Fruit fly (Drosophila melanogaster) whole organism, embryonic: ENCODE measurements around the gene CG11951.

Experiments
- Atf3 ChIP-seq: fragments of 200-800 bp; sonication (Bioruptor generic); optimal IDR thresholded peaks from 3 replicates; lab custom pipeline; 2016; ENCODE audit warnings: missing biosample characterization, missing genetic modification characterization
- Awh ChIP-seq: fragments of 200-800 bp; sonication (Bioruptor generic); IDR thresholded peaks from 2 replicates; pipeline ENCODE4, ENCODE4 v1.3.6; 2022; ENCODE audit warnings: missing biosample characterization, missing genetic modification characterization
- Bdp1 ChIP-seq: fragments of 200-800 bp; sonication (Bioruptor generic); optimal IDR thresholded peaks from 3 replicates; lab custom pipeline; 2016; ENCODE audit warnings: missing biosample characterization, missing genetic modification characterization
- CG10462 ChIP-seq: fragments of 200-800 bp; sonication (Bioruptor generic); optimal IDR thresholded peaks from 2 replicates; lab custom pipeline; 2016; ENCODE audit warnings: missing biosample characterization, missing genetic modification characterization
- CG11093 ChIP-seq: fragments of 200-800 bp; sonication (Bioruptor generic); IDR thresholded peaks from 3 replicates; pipeline ENCODE4 v1.3.6; 2022; ENCODE audit warnings: missing biosample characterization, missing genetic modification characterization
- CG11560 ChIP-seq: fragments of 200-800 bp; sonication (Bioruptor generic); IDR thresholded peaks from 3 replicates; pipeline ENCODE4 v1.3.6; 2022; ENCODE audit warnings: missing biosample characterization, missing genetic modification characterization
- CG11696 ChIP-seq: fragments of 200-800 bp; sonication (Bioruptor generic); IDR thresholded peaks from 2 replicates; pipeline ENCODE4 v1.3.6; 2022; ENCODE audit warnings: missing biosample characterization, missing genetic modification characterization
- CG1647 ChIP-seq: fragments of 200-800 bp; sonication (Bioruptor generic); optimal IDR thresholded peaks from 3 replicates; lab custom pipeline; 2016; ENCODE audit warnings: missing biosample characterization, missing genetic modification characterization
- CG17912 ChIP-seq: fragments of 200-800 bp; sonication (Bioruptor generic); optimal IDR thresholded peaks from 2 replicates; lab custom pipeline; 2018; ENCODE audit warnings: missing biosample characterization, mild to moderate bottlenecking, missing genetic modification characterization
- CG2129 ChIP-seq: fragments of 200-800 bp; sonication (Bioruptor generic); IDR thresholded peaks from 2 replicates; pipeline ENCODE4 v1.3.6; 2022; ENCODE audit warnings: missing biosample characterization, missing genetic modification characterization; ENCODE audit not compliant: partially characterized antibody
- CG2875 ChIP-seq: fragments of 200-800 bp; sonication (Bioruptor generic); optimal IDR thresholded peaks from 2 replicates; lab custom pipeline; 2017; ENCODE audit warnings: missing biosample characterization, mild to moderate bottlenecking, missing genetic modification characterization, missing genetic modification reagents
- CG30020 ChIP-seq: fragments of 200-800 bp; optimal IDR thresholded peaks from 2 replicates; lab custom pipeline; 2019; ENCODE audit warnings: missing biosample characterization, mild to moderate bottlenecking, missing genetic modification characterization, moderate library complexity
- CG31365 ChIP-seq: fragments of 200-800 bp; sonication (Bioruptor generic); optimal IDR thresholded peaks from 2 replicates; lab custom pipeline; 2018; ENCODE audit warnings: missing biosample characterization, mild to moderate bottlenecking, missing genetic modification characterization
- CG3407 ChIP-seq: fragments of 200-800 bp; sonication (Bioruptor generic); optimal IDR thresholded peaks from 2 replicates; lab custom pipeline; 2018; ENCODE audit warnings: missing biosample characterization, mild to moderate bottlenecking, missing genetic modification characterization
- CG4730 ChIP-seq: fragments of 200-800 bp; sonication (Bioruptor generic); IDR thresholded peaks from 2 replicates; pipeline ENCODE4 v1.3.6; 2022; ENCODE audit warnings: missing biosample characterization, missing genetic modification characterization
- CG6175 ChIP-seq: fragments of 200-800 bp; sonication (Bioruptor generic); IDR thresholded peaks from 3 replicates; pipeline ENCODE4 v1.3.6; 2022; ENCODE audit warnings: missing biosample characterization, missing genetic modification characterization
- CG8281 ChIP-seq: fragments of 200-800 bp; sonication (Bioruptor generic); optimal IDR thresholded peaks from 2 replicates; lab custom pipeline; 2018; ENCODE audit warnings: missing biosample characterization, mild to moderate bottlenecking, missing genetic modification characterization, moderate library complexity
- CG8478 ChIP-seq: fragments of >200 bp; optimal IDR thresholded peaks from 2 replicates; lab custom pipeline; 2018
- CG9609 ChIP-seq: fragments of 200-800 bp; sonication (Bioruptor generic); optimal IDR thresholded peaks from 3 replicates; lab custom pipeline; 2016; ENCODE audit warnings: missing biosample characterization, missing genetic modification characterization
- D ChIP-seq, 2 experiments: fragments of 200-800 bp in 1 of 2; fragments of >200 bp in 1 of 2; sonication (Bioruptor generic) in 1 of 2; optimal IDR thresholded peaks; 2 replicates in 1 of 2; 3 replicates in 1 of 2; lab custom pipeline; 2017; ENCODE audit warnings: mild to moderate bottlenecking in 1 of 2, missing biosample characterization in 1 of 2, missing genetic modification characterization in 1 of 2, missing genetic modification reagents in 1 of 2
- Dek ChIP-seq: fragments of 200-800 bp; sonication (Bioruptor generic); optimal IDR thresholded peaks from 3 replicates; lab custom pipeline; 2019; ENCODE audit warnings: missing biosample characterization, mild to moderate bottlenecking, missing genetic modification characterization, moderate library complexity
- Dref ChIP-seq: fragments of 200-800 bp; sonication (Bioruptor generic); IDR thresholded peaks from 2 replicates; pipeline ENCODE4 v1.3.6; 2022; ENCODE audit warnings: missing biosample characterization, missing genetic modification characterization
- Fer1 ChIP-seq: fragments of 200-800 bp; sonication (Bioruptor generic); optimal IDR thresholded peaks from 2 replicates; lab custom pipeline; 2017; ENCODE audit warnings: missing biosample characterization, mild to moderate bottlenecking, missing genetic modification characterization
- Hr3 ChIP-seq: fragments of 200-800 bp; sonication (Bioruptor generic); optimal IDR thresholded peaks from 3 replicates; lab custom pipeline; 2016; ENCODE audit warnings: missing biosample characterization, missing genetic modification characterization
- Mes4 ChIP-seq: fragments of 200-800 bp; sonication (Bioruptor generic); optimal IDR thresholded peaks from 2 replicates; lab custom pipeline; 2016; ENCODE audit warnings: missing biosample characterization, missing genetic modification characterization
- Pdp1 ChIP-seq, 2 experiments: fragments of 200-800 bp; sonication (Bioruptor generic); optimal IDR thresholded peaks; 3 replicates each; lab custom pipeline; 2016; ENCODE audit warnings: missing biosample characterization in 2 of 2, missing genetic modification characterization in 2 of 2, mild to moderate bottlenecking in 1 of 2, moderate library complexity in 1 of 2
- Ravus ChIP-seq: fragments of 200-800 bp; sonication (Bioruptor generic); IDR thresholded peaks from 2 replicates; pipeline ENCODE4 v1.3.6; 2022; ENCODE audit warnings: missing biosample characterization, missing genetic modification characterization
- Ssrp ChIP-seq: fragments of 200-800 bp; sonication (Bioruptor generic); optimal IDR thresholded peaks from 2 replicates; lab custom pipeline; 2018; ENCODE audit warnings: missing biosample characterization, mild to moderate bottlenecking, missing genetic modification characterization, moderate library complexity
- Taf1 ChIP-seq: fragments of 200-800 bp; sonication (Bioruptor generic); IDR thresholded peaks from 2 replicates; pipeline ENCODE4 v1.3.6; 2022; ENCODE audit warnings: missing biosample characterization, missing genetic modification characterization
- Xrp1 ChIP-seq: fragments of 200-800 bp; sonication (Bioruptor generic); IDR thresholded peaks from 2 replicates; pipeline ENCODE4 v1.3.6; 2022; ENCODE audit warnings: missing biosample characterization, missing genetic modification characterization
- ara ChIP-seq: fragments of 200-800 bp; sonication (Bioruptor generic); IDR thresholded peaks from 2 replicates; pipeline ENCODE4 v1.3.6; 2022; ENCODE audit warnings: missing biosample characterization, missing genetic modification characterization
- bab2 ChIP-seq: fragments of 200-800 bp; sonication (Bioruptor generic); optimal IDR thresholded peaks from 2 replicates; lab custom pipeline; 2016; ENCODE audit warnings: missing biosample characterization, missing genetic modification characterization
- cad ChIP-seq: fragments of >200 bp; optimal IDR thresholded peaks from 2 replicates; lab custom pipeline; 2017; ENCODE audit warnings: missing biosample characterization, missing genetic modification characterization
- chm ChIP-seq: fragments of 200-800 bp; sonication (Bioruptor generic); IDR thresholded peaks from 2 replicates; pipeline ENCODE4 v1.3.6; 2022; ENCODE audit warnings: missing biosample characterization, missing genetic modification characterization
- corto ChIP-seq: fragments of 200-800 bp; sonication (Bioruptor generic); optimal IDR thresholded peaks from 2 replicates; lab custom pipeline; 2016; ENCODE audit warnings: missing biosample characterization, mild to moderate bottlenecking, missing genetic modification characterization, moderate library complexity
- crc ChIP-seq: fragments of 200-800 bp; sonication (Bioruptor generic); optimal IDR thresholded peaks from 2 replicates; lab custom pipeline; 2016; ENCODE audit warnings: missing biosample characterization, missing genetic modification characterization
- da ChIP-seq: fragments of 200-800 bp; sonication (Bioruptor generic); optimal IDR thresholded peaks from 2 replicates; lab custom pipeline; 2016; ENCODE audit warnings: missing biosample characterization, missing genetic modification characterization
- danr ChIP-seq: fragments of 200-800 bp; sonication (Bioruptor generic); IDR thresholded peaks from 2 replicates; pipeline ENCODE4 v1.3.6; 2022; ENCODE audit warnings: missing biosample characterization, missing genetic modification characterization
- esg ChIP-seq: fragments of 200-800 bp; sonication (Bioruptor generic); conservative IDR thresholded peaks from 2 replicates; pipeline ENCODE4 v1.3.6; 2022; ENCODE audit warnings: missing biosample characterization, missing genetic modification characterization
- fd102C ChIP-seq: fragments of 200-800 bp; sonication (Bioruptor generic); optimal IDR thresholded peaks from 2 replicates; lab custom pipeline; 2018; ENCODE audit warnings: missing biosample characterization, mild to moderate bottlenecking, missing genetic modification characterization, moderate library complexity
- gt ChIP-seq: fragments of 200-800 bp; sonication (Bioruptor generic); IDR thresholded peaks from 2 replicates; pipeline ENCODE4 v1.3.6; 2022; ENCODE audit warnings: missing biosample characterization, missing genetic modification characterization
- ind ChIP-seq: fragments of 200-800 bp; sonication (Bioruptor generic); optimal IDR thresholded peaks from 3 replicates; lab custom pipeline; 2016; ENCODE audit warnings: missing biosample characterization, missing genetic modification characterization
- lab ChIP-seq: fragments of 200-800 bp; sonication (Bioruptor generic); optimal IDR thresholded peaks from 3 replicates; lab custom pipeline; 2017; ENCODE audit warnings: missing biosample characterization, missing genetic modification characterization, mild to moderate bottlenecking, moderate library complexity, missing genetic modification reagents
- lilli ChIP-seq: fragments of 200-800 bp; sonication (Bioruptor generic); optimal IDR thresholded peaks from 3 replicates; lab custom pipeline; 2016; ENCODE audit warnings: missing biosample characterization, missing genetic modification characterization
- lov ChIP-seq, 2 experiments: fragments of 200-800 bp in 1 of 2; fragments of >200 bp in 1 of 2; sonication (Bioruptor generic) in 1 of 2; IDR thresholded peaks in 1 of 2; optimal IDR thresholded peaks in 1 of 2; 2 replicates in 1 of 2; 3 replicates in 1 of 2; pipeline versions ENCODE4 v1.3.6 to Lab custom; 2017 to 2022; ENCODE audit warnings: missing biosample characterization in 1 of 2, missing genetic modification characterization in 1 of 2
- nerfin-2 ChIP-seq: fragments of 200-800 bp; sonication (Bioruptor generic); IDR thresholded peaks from 2 replicates; pipeline ENCODE4 v1.3.6; 2022; ENCODE audit warnings: missing biosample characterization, missing genetic modification characterization; ENCODE audit not compliant: partially characterized antibody
- oc ChIP-seq: fragments of 200-800 bp; sonication (Bioruptor generic); optimal IDR thresholded peaks from 2 replicates; lab custom pipeline; 2018; ENCODE audit warnings: missing biosample characterization, mild to moderate bottlenecking, missing genetic modification characterization, moderate library complexity
- toy ChIP-seq: fragments of 200-800 bp; sonication (Bioruptor generic); IDR thresholded peaks from 2 replicates; pipeline ENCODE4 v1.3.6; 2022; ENCODE audit warnings: missing biosample characterization, missing genetic modification characterization
- trh ChIP-seq: fragments of 200-800 bp; sonication (Bioruptor generic); optimal IDR thresholded peaks from 2 replicates; lab custom pipeline; 2016; ENCODE audit warnings: missing biosample characterization, missing genetic modification characterization
- vvl ChIP-seq: fragments of 200-800 bp; sonication (Bioruptor generic); IDR thresholded peaks from 2 replicates; pipeline ENCODE4 v1.3.6; 2022; ENCODE audit warnings: missing biosample characterization, missing genetic modification characterization
- zen2 ChIP-seq: fragments of 200-800 bp; sonication (Bioruptor generic); IDR thresholded peaks from 3 replicates; pipeline ENCODE4 v1.3.6; 2022; ENCODE audit warnings: missing biosample characterization, missing genetic modification characterization; ENCODE audit not compliant: partially characterized antibody

Gene CG11951

DNA sequence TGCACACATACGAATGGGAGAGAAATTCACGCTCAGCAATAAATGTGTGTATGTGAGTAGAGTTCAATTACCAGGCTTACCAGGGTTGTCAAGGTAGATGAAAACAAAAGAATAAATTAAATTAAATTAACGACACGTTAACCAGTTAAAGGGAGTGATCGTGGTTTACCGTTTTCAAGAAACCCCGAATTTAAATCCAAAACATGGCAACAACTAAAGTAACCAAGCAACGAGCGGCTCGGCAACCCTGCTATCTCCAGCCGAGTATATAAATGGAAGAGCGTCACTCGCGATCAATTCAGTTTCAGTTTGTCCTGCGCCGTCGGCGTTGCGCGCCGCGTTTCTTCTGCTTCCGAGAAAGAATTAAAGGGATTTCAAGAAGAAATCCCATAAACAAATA, 24.3 kb downstream of the CG11951 start (continued):
- peak; percentile 99 for TF ChIP-seq crc (GFP tag; lab: Kevin White, UChicago)
- TF ChIP-seq CG2129 = no peak
- peak; percentile 99 for TF ChIP-seq CG9609 (GFP tag; lab: Kevin White, UChicago)
- peak; percentile 91 for TF ChIP-seq CG30020 (tag; lab: Kevin White, UChicago)
- peak; percentile 99 for TF ChIP-seq Mes4 (GFP tag; lab: Kevin White, UChicago)
- peak; percentile 98 for TF ChIP-seq CG11093 (GFP tag; lab: Robert Waterston, UW)
- peak; percentile 100 for TF ChIP-seq chm (GFP tag; lab: Robert Waterston, UW)
- TF ChIP-seq corto (GFP tag; lab: Kevin White, UChicago) = peak; percentile 100
- TF ChIP-seq toy = peak; percentile 98
- TF ChIP-seq ind (GFP tag; lab: Kevin White, UChicago) = peak; percentile 99
- peak; percentile 92 for TF ChIP-seq CG11560 (tag; lab: Robert Waterston, UW)
- peak; percentile 98 for TF ChIP-seq CG6175 (GFP tag; lab: Robert Waterston, UW)
- TF ChIP-seq Ssrp (tag; lab: Kevin White, UChicago) = peak; percentile 98
- peak; percentile 99 for TF ChIP-seq Hr3 (GFP tag; lab: Kevin White, UChicago)
- peak; percentile 100 for TF ChIP-seq vvl (GFP tag; lab: Robert Waterston, UW)
- peak; percentile 93 for TF ChIP-seq CG31365
- TF ChIP-seq Taf1 = peak; percentile 98
- peak; percentile 99 for TF ChIP-seq esg
- TF ChIP-seq CG10462 = peak; percentile 99
- TF ChIP-seq Dref = peak; percentile 50
- peak; percentile 99 for TF ChIP-seq bab2
- TF ChIP-seq ara = peak; percentile 100
- TF ChIP-seq CG3407 (GFP tag; lab: Kevin White, UChicago) = peak; percentile 98
- TF ChIP-seq Bdp1 (GFP tag; lab: Kevin White, UChicago) = peak; percentile 95
- TF ChIP-seq fd102C = peak; percentile 98
- TF ChIP-seq Dek = peak; percentile 99
- no peak for TF ChIP-seq D (optimal IDR thresholded peaks at IDR 0.05; lab: Kevin White, UChicago)
- peak; percentile 99 for TF ChIP-seq D (GFP tag; optimal IDR thresholded peaks at IDR 0.05; lab: Kevin White, UChicago)
- peak; percentile 99 for TF ChIP-seq CG2875 (GFP tag; lab: Kevin White, UChicago)
- TF ChIP-seq CG11696 = peak; percentile 98
- peak; percentile 99 for TF ChIP-seq oc (tag; lab: Kevin White, UChicago)
- peak; percentile 100 for TF ChIP-seq lab (GFP tag; lab: Kevin White, UChicago)
- no peak for TF ChIP-seq nerfin-2 (GFP tag; lab: Robert Waterston, UW)
- TF ChIP-seq cad (GFP tag; lab: Kevin White, UChicago) = peak; percentile 36
- peak; percentile 99 for TF ChIP-seq CG17912 (GFP tag; lab: Kevin White, UChicago)
- TF ChIP-seq danr = peak; percentile 98
- TF ChIP-seq Fer1 (GFP tag; lab: Kevin White, UChicago) = peak; percentile 99
- TF ChIP-seq CG1647 (GFP tag; lab: Kevin White, UChicago) = peak; percentile 99
- peak; percentile 100 for TF ChIP-seq lilli (GFP tag; lab: Kevin White, UChicago)
- TF ChIP-seq zen2 = no peak
- TF ChIP-seq CG8281 (tag; lab: Kevin White, UChicago) = peak; percentile 94
- TF ChIP-seq da (GFP tag; lab: Kevin White, UChicago) = peak; percentile 98
- TF ChIP-seq Atf3 (GFP tag; lab: Kevin White, UChicago) = peak; percentile 98
- no peak for TF ChIP-seq lov (optimal IDR thresholded peaks at IDR 0.05; lab: Kevin White, UChicago)
- peak; percentile 100 for TF ChIP-seq lov (GFP tag; IDR thresholded peaks at IDR 0.05; lab: Robert Waterston, UW)
- peak; percentile 100 for TF ChIP-seq Xrp1 (GFP tag; lab: Robert Waterston, UW)
- TF ChIP-seq Pdp1 (GFP tag; optimal IDR thresholded peaks at IDR 0.05; lab: Kevin White, UChicago) = peak; percentile 99
- peak; percentile 99 for TF ChIP-seq Awh (GFP tag; lab: Robert Waterston, UW)
- TF ChIP-seq CG4730 = peak; percentile 98
- TF ChIP-seq trh (GFP tag; lab: Kevin White, UChicago) = peak; percentile 98
- TF ChIP-seq CG8478 (lab: Kevin White, UChicago) = no peak
- peak; percentile 98 for TF ChIP-seq gt (GFP tag; lab: Robert Waterston, UW)
- TF ChIP-seq Ravus = peak; percentile 98
